Worm (Caenorhabditis elegans) whole organism, late embryonic: ENCODE measurements around the gene Y59A8B.26.

ENCODE experiments used
- npax-4 ChIP-seq: sonication (generic microtip); optimal IDR thresholded peaks from 2 replicates; lab custom pipeline; 2016; ENCODE audit warnings: missing genetic modification characterization, missing compliant biosample characterization
- odd-2 ChIP-seq: sonication (generic microtip); optimal IDR thresholded peaks from 2 replicates; lab custom pipeline; 2017; ENCODE audit warnings: antibody characterized with exemption, mild to moderate bottlenecking, missing genetic modification characterization, missing compliant biosample characterization
- pha-4 ChIP-seq: fragments of 150-350 bp; optimal IDR thresholded peaks from 2 replicates; lab custom pipeline; 2018; ENCODE audit warnings: missing biosample characterization, missing genetic modification reagents, missing genetic modification characterization
- rnt-1 ChIP-seq: sonication (generic microtip); optimal IDR thresholded peaks from 2 replicates; lab custom pipeline; 2016; ENCODE audit warnings: missing genetic modification characterization, missing compliant biosample characterization
- unc-86 ChIP-seq: sonication (generic microtip); optimal IDR thresholded peaks from 2 replicates; lab custom pipeline; 2016; ENCODE audit warnings: missing genetic modification characterization, missing compliant biosample characterization

ce11 chrV:18021464-18021863 is 10.8 kb upstream of the Y59A8B.26 start:
- TF ChIP-seq odd-2 (tag; lab: Kevin White, UChicago) (no peak), unc-86 (tag; lab: Kevin White, UChicago) (no peak), rnt-1 (tag; lab: Kevin White, UChicago) (no peak), npax-4 (tag; lab: Kevin White, UChicago) (no peak), pha-4 (tag; lab: Kevin White, UChicago) (no peak)
